Worm (Caenorhabditis elegans) whole organism, L2 larva: Measurements from ENCODE around the gene wdr-48.

Source experiments
- F13H6.1 ChIP-seq: sonication (generic microtip); optimal IDR thresholded peaks from 2 replicates; lab custom pipeline; 2016; ENCODE audit warnings: missing genetic modification characterization, missing compliant biosample characterization
- R02D3.7 ChIP-seq: fragments of 150-350 bp; optimal IDR thresholded peaks from 2 replicates; lab custom pipeline; 2014; ENCODE audit warnings: missing biosample characterization, missing genetic modification characterization
- aly-2 ChIP-seq: fragments of 150-350 bp; optimal IDR thresholded peaks from 2 replicates; lab custom pipeline; 2014; ENCODE audit warnings: missing biosample characterization, missing genetic modification characterization
- ama-1 ChIP-seq: fragments of 150-350 bp; optimal IDR thresholded peaks from 2 replicates; lab custom pipeline; 2018; ENCODE audit warnings: inconsistent platforms
- ceh-16 ChIP-seq: fragments of 150-350 bp; optimal IDR thresholded peaks from 2 replicates; lab custom pipeline; 2014; ENCODE audit warnings: missing biosample characterization, missing genetic modification characterization
- dmd-4 ChIP-seq: sonication (generic microtip); optimal IDR thresholded peaks from 2 replicates; lab custom pipeline; 2017; ENCODE audit warnings: missing biosample characterization, missing genetic modification characterization
- nhr-11 ChIP-seq: fragments of 150-350 bp; optimal IDR thresholded peaks from 2 replicates; lab custom pipeline; 2014; ENCODE audit warnings: missing biosample characterization, missing genetic modification characterization
- nhr-237 ChIP-seq: fragments of 150-350 bp; optimal IDR thresholded peaks from 2 replicates; lab custom pipeline; 2014; ENCODE audit warnings: missing biosample characterization, missing genetic modification characterization
- skn-1 ChIP-seq: sonication (generic microtip); optimal IDR thresholded peaks from 2 replicates; lab custom pipeline; 2017; ENCODE audit warnings: missing biosample characterization, missing genetic modification characterization
- snpc-4 ChIP-seq: fragments of 150-350 bp; optimal IDR thresholded peaks from 2 replicates; lab custom pipeline; 2014; ENCODE audit warnings: missing biosample characterization, missing genetic modification characterization
- unc-39 ChIP-seq: fragments of 150-350 bp; optimal IDR thresholded peaks from 2 replicates; lab custom pipeline; 2014; ENCODE audit warnings: missing biosample characterization, missing genetic modification characterization

DNA sequence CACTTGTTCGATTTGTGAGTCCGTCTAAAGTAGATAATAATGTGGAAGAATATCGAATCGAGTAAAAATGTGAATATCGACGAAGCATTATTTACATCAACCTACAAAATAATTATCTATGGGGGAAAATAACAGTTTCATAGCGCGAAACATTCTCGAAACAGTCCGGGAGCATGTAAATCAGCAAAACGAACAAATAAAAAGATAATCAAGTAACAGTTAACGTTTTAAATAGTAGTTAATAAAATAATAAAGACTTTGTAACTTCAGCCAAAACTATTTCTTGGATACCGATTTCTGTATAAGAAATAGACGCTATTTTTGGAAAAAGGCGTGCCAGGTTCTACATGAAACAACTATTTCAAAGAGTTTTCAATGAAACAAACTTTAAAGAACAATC, 10.6 kb upstream of the wdr-48 start, which contains the start of gene mlcd-1:
- TF ChIP-seq nhr-237 (no peak), skn-1 (no peak), dmd-4 (tag; lab: Kevin White, UChicago) (no peak), ceh-16 (no peak), nhr-11 (no peak), ama-1 (lab: Kevin White, UChicago) (no peak), aly-2 (tag; lab: Kevin White, UChicago) (no peak), R02D3.7 (no peak), F13H6.1 (tag; lab: Kevin White, UChicago) (no peak), snpc-4 (tag; lab: Kevin White, UChicago) (no peak), unc-39 (no peak)
